Fruit fly (Drosophila melanogaster): ENCODE results near the gene CG43999.

- TF ChIP-seq cnc (optimal IDR thresholded peaks at IDR 0.05) = no peak
- TF ChIP-seq CG11617 (GFP tag; optimal IDR thresholded peaks at IDR 0.05) = no peak
- no peak for TF ChIP-seq ovo (GFP tag; optimal IDR thresholded peaks at IDR 0.05)
- peak; percentile 30 for TF ChIP-seq CG1620 (GFP tag; optimal IDR thresholded peaks at IDR 0.05)
- TF ChIP-seq CG14711 (tag; optimal IDR thresholded peaks at IDR 0.05) = no peak
- TF ChIP-seq CG5204 (GFP tag; optimal IDR thresholded peaks at IDR 0.05) = no peak
- TF ChIP-seq toe (GFP tag; optimal IDR thresholded peaks at IDR 0.05) = no peak
- TF ChIP-seq Mnt (GFP tag; optimal IDR thresholded peaks at IDR 0.05) = peak; percentile 56
- TF ChIP-seq Crg-1 (GFP tag; optimal IDR thresholded peaks at IDR 0.05) = no peak
- TF ChIP-seq bab1 (GFP tag; optimal IDR thresholded peaks at IDR 0.05) = peak; percentile 38
- no peak for TF ChIP-seq cic (GFP tag; optimal IDR thresholded peaks at IDR 0.05)
- TF ChIP-seq CG33017 (tag; optimal IDR thresholded peaks at IDR 0.05) = no peak
Observed at dm6 chr3R:23927429-23927828, 1.4 kb downstream of the CG43999 start, which contains the start of gene CG13601.

All from whole organism, adult.